Worm (Caenorhabditis elegans) whole organism, midembryonic: ENCODE measurements around the gene F44D12.10.

Experiments used
- T22C8.4 ChIP-seq: fragments of 200-800 bp; sonication (Bioruptor generic); IDR thresholded peaks from 2 replicates; pipeline ENCODE4 v1.3.6; 2022; ENCODE audit warnings: missing genetic modification characterization, missing compliant biosample characterization
- cog-1 ChIP-seq: sonication (generic microtip); optimal IDR thresholded peaks from 2 replicates; lab custom pipeline; 2016; ENCODE audit warnings: missing genetic modification characterization, missing compliant biosample characterization
- flt-1 ChIP-seq: fragments of 200-800 bp; sonication (Bioruptor generic); IDR thresholded peaks from 2 replicates; pipeline ENCODE4 v1.3.6; 2022; ENCODE audit warnings: missing genetic modification characterization, missing compliant biosample characterization
- klf-2 ChIP-seq: fragments of 200-800 bp; sonication (Bioruptor generic); conservative IDR thresholded peaks from 2 replicates; pipeline ENCODE4 v1.3.6; 2022; ENCODE audit warnings: missing genetic modification reagents, missing genetic modification characterization, missing compliant biosample characterization
- med-1 ChIP-seq: sonication (generic microtip); optimal IDR thresholded peaks from 2 replicates; lab custom pipeline; 2017; ENCODE audit warnings: missing genetic modification characterization, mild to moderate bottlenecking, missing compliant biosample characterization, antibody characterized with exemption, missing genetic modification reagents; ENCODE audit not compliant: insufficient read depth
- ref-1 ChIP-seq: fragments of 200-800 bp; sonication (Bioruptor generic); conservative IDR thresholded peaks from 2 replicates; pipeline ENCODE4 v1.3.6; 2022; ENCODE audit warnings: missing genetic modification reagents, missing genetic modification characterization, missing compliant biosample characterization
- tab-1 ChIP-seq: fragments of 200-800 bp; sonication (Bioruptor generic); IDR thresholded peaks from 2 replicates; pipeline ENCODE4 v1.3.6; 2022; ENCODE audit warnings: missing genetic modification characterization, missing compliant biosample characterization
- ztf-23 ChIP-seq: fragments of 200-800 bp; sonication (Bioruptor generic); IDR thresholded peaks from 2 replicates; pipeline ENCODE4 v1.3.6; 2022; ENCODE audit warnings: missing genetic modification reagents, missing genetic modification characterization, missing compliant biosample characterization
- ztf-29 ChIP-seq: fragments of 200-800 bp; sonication (Bioruptor generic); IDR thresholded peaks from 2 replicates; pipeline ENCODE4 v1.3.6; 2022; ENCODE audit warnings: missing genetic modification reagents, missing genetic modification characterization, missing compliant biosample characterization

F44D12.10 gene

DNA sequence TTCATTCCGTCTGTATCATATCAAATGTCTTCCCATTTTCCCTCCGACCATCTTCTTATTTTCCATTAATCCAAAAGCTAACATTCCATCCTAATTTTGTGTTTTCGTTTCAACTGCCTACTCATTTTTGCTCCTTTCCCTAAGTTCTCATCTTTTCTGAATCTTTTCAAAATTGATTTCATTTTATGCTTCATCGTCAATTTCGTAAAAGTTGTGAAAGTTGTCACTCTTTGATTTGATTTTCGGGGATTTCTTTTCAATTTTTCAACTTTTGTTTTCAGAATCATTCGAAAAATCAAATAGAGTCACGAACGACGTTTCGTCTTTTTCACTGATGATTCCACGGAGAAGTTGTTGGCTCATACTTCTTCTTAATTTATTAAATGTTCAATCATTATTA, 30.7 kb upstream of the F44D12.10 start, which contains the start of gene cwn-2:
Gene cwn-2 (plus strand): TSS at position 276 of the 400 bp plus-strand sequence.
- TF ChIP-seq ztf-29 (no peak), klf-2 (no peak), tab-1 (GFP tag; lab: Robert Waterston, UW) (no peak), flt-1 (no peak), ref-1 (GFP tag; lab: Robert Waterston, UW) (no peak), ztf-23 (no peak), T22C8.4 (GFP tag; lab: Robert Waterston, UW) (no peak), cog-1 (tag; lab: Kevin White, UChicago) (no peak), med-1 (no peak)

DNA sequence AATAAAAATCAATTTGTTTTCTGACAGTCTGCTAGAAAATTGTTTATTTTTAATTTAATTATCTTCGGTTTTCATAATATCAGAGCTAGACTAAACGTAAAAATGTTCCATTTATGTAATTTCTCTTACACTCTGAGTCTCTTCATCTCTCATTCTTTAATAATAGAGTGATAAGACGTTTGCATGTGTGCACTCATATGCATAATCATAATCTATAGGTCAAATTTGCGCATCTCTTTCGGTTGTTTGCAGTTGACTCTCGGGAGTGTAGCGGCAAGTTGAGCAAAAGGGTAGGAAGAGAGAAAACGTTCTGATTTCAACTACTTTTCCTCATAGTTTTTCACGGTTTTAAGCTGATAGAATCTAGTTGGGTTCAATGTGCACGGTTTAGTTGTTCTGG, 29.6 kb upstream of the F44D12.10 start:
- TF ChIP-seq ztf-23 (no peak), tab-1 (GFP tag; lab: Robert Waterston, UW) (no peak), T22C8.4 (GFP tag; lab: Robert Waterston, UW) (no peak), ref-1 (GFP tag; lab: Robert Waterston, UW) (no peak), med-1 (no peak), klf-2 (no peak), ztf-29 (no peak), flt-1 (no peak), cog-1 (tag; lab: Kevin White, UChicago) (no peak)

DNA sequence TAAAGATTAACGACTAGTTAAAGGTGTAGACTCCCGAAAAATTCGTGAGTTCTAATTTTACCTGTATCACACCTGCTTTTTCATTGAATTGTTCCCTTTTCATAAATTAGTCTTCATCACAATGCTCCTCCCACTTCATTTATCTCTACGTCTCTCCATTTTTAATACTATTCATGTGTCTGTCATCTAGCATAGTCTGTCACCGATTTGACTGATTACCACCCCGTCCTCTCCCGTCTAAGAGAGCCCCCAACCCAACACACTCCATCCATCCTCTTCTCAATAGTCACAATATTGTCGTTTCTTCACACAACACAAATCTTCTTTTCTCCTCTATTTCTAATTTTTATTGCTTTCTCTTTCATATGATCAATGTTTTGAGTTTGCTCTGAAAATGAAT, 28.3 kb upstream of the F44D12.10 start:
- no peak for TF ChIP-seq T22C8.4 (GFP tag; lab: Robert Waterston, UW)
- TF ChIP-seq klf-2, result no peak
- no peak for TF ChIP-seq ref-1 (GFP tag; lab: Robert Waterston, UW)
- no peak for TF ChIP-seq tab-1 (GFP tag; lab: Robert Waterston, UW)
- no peak for TF ChIP-seq cog-1 (tag; lab: Kevin White, UChicago)
- no peak for TF ChIP-seq flt-1
- TF ChIP-seq med-1, result no peak
- no peak for TF ChIP-seq ztf-23
- no peak for TF ChIP-seq ztf-29

DNA sequence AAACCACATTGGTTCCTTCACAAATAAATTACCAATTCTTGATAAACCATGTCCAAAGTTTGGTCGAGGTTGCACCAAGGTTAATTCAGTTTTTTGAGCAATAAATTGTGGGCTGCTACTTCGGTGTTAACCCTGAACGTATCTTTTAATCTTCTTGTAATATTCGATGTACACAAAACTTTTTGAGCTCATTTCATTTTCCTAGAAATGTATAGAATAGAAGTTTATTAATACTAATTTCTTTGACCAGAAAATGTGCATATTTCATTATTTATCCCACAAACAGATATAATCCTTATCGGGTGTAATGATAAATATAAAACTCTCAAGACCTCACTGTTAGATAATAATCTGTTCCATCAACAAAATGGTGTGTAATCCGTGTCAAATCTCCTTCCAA, 27.1 kb upstream of the F44D12.10 start:
- TF ChIP-seq klf-2, result no peak
- no peak for TF ChIP-seq ztf-29
- no peak for TF ChIP-seq med-1
- no peak for TF ChIP-seq ref-1 (GFP tag; lab: Robert Waterston, UW)
- TF ChIP-seq ztf-23, result no peak
- no peak for TF ChIP-seq cog-1 (tag; lab: Kevin White, UChicago)
- no peak for TF ChIP-seq T22C8.4 (GFP tag; lab: Robert Waterston, UW)

DNA sequence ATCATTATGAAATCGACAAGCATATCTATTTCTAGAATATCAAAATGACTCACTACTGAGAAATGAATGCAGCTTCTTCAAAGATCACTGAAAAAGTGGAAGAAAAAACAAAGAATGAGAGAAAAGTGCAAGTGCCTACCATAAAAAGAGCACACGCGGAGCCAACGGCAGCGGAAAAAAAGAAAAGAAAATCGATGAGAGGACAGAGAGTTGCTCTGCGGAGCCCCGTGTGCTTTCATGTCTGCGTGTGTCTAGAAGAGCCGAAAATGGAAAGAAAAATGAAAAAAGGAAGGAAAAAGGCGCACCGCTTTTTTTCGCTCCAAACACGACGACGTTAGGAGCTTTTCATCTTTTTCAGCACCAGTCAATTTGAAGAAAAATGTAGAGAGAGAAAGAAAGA, 25.9 kb upstream of the F44D12.10 start, which contains the start of gene ipla-7:
Gene ipla-7 (minus strand): TSS at position 122 of the 400 bp plus-strand sequence.
- no peak for TF ChIP-seq ztf-23
- TF ChIP-seq ztf-29, result no peak
- TF ChIP-seq T22C8.4 (GFP tag; lab: Robert Waterston, UW), result no peak
- TF ChIP-seq klf-2, result no peak

DNA sequence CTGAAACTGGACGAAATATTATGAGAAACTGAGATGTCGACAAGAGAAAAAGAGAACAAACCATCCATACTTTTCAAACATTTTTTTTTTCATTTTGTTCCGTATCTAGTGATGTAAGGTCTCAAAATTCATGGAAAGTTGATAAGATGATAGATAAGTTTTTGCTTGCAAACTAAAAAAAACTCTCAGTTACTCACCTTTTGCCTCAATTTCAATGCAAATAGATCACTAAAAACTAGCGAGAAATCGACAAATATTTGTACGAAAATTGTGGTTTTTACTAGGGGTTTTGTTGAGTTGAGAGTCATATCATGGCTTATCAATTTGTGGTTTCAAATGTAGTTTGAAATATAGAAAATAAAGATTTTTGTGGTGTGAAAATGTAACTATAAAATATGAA, 23.9 kb upstream of the F44D12.10 start:
- TF ChIP-seq med-1 (no peak), ref-1 (GFP tag; lab: Robert Waterston, UW) (no peak), klf-2 (no peak), ztf-23 (no peak), flt-1 (no peak), cog-1 (tag; lab: Kevin White, UChicago) (no peak), T22C8.4 (GFP tag; lab: Robert Waterston, UW) (no peak), ztf-29 (no peak), tab-1 (GFP tag; lab: Robert Waterston, UW) (no peak)

DNA sequence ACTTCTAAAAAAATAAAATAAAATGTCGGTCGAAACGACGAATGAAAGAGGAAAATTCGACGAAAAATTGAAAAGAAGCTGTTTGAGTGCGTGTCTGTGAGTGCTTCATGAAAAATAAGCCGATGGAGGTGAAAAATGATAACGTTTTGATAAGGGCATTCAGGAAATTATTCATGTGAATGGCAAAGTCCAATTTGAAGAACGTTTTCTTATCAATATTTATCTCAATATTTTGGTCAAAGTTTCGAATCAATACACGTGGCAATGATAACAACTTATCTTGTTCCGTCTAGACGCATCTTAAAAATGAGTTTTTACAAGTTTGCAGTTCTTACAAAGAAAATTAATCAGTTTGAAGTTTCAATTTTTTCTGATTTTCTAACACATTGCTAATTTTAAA, 22.3 kb upstream of the F44D12.10 start:
- no peak for TF ChIP-seq med-1
- TF ChIP-seq flt-1, result no peak

DNA sequence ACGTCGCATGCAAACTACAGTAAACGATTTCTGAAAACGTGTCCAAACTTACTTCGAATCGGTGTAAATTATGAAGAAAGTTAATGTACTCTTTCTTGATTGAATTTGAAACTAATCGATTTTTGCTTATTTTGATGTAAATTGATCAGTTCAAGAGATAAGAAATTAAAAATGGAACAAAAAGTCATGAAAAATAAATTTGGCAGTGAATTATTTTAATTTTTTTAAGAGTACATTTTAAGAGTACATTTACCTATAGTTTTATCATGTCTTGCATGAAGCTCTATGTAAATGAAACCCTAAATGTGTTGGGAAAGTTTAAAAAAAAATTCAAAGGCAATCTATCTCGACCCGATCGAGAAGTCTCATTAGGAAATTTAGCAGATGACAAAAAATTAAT, 19.3 kb upstream of the F44D12.10 start, which contains the start of gene T04B2.7:
Gene T04B2.7 (minus strand): TSS at position 101 of the 400 bp plus-strand sequence.
- TF ChIP-seq ztf-23, result no peak
- no peak for TF ChIP-seq klf-2
- no peak for TF ChIP-seq T22C8.4 (GFP tag; lab: Robert Waterston, UW)
- no peak for TF ChIP-seq flt-1
- no peak for TF ChIP-seq cog-1 (tag; lab: Kevin White, UChicago)

DNA sequence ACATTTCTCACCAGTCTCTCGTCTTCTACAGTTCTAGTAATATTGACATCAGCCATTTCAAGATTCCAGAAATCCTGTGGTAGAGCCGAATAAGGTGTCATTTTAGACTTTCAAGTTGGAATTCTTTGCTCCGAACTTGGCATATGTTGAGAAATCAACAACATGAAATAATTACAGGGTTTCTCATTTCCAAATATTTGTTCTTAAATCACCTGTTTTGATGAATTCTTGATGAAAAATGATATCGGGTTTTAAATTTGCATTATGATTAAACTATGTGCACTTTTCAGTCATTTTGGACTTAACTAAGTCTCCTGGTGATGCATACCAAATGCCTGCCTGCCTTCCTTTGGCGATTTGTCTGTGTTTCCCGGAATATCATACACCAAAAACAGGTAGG, 16.7 kb upstream of the F44D12.10 start, which contains the start of gene srv-12:
Gene srv-12 (minus strand): TSS at position 101 of the 400 bp plus-strand sequence.
- TF ChIP-seq T22C8.4 (GFP tag; lab: Robert Waterston, UW) (no peak), ztf-23 (no peak), ztf-29 (no peak), tab-1 (GFP tag; lab: Robert Waterston, UW) (no peak), cog-1 (tag; lab: Kevin White, UChicago) (no peak)

DNA sequence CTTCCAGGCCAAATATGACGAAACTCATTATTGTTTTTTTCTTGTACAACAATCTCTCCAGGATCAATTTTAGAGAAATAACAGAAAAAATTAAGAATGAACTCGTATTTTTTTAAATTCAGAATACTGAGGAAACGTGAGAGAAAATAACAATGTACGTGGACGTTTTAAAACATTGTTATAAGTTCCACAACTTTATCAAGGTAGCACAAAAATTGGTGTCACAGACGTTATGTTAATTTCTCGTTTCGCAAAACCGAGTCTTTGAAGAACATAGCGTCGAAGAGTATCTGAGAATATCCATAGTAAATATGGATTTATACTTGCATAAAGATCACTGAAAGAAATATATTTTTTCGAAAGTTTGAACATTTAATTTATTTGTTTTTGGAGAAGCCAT, 14.2 kb upstream of the F44D12.10 start, which contains the start of gene T04B2.8:
Gene T04B2.8 (minus strand): TSS at position 101 of the 400 bp plus-strand sequence.
- TF ChIP-seq ztf-23 (no peak), T22C8.4 (GFP tag; lab: Robert Waterston, UW) (no peak), klf-2 (no peak), tab-1 (GFP tag; lab: Robert Waterston, UW) (no peak), cog-1 (tag; lab: Kevin White, UChicago) (no peak), ztf-29 (no peak), flt-1 (no peak), med-1 (no peak), ref-1 (GFP tag; lab: Robert Waterston, UW) (no peak)

DNA sequence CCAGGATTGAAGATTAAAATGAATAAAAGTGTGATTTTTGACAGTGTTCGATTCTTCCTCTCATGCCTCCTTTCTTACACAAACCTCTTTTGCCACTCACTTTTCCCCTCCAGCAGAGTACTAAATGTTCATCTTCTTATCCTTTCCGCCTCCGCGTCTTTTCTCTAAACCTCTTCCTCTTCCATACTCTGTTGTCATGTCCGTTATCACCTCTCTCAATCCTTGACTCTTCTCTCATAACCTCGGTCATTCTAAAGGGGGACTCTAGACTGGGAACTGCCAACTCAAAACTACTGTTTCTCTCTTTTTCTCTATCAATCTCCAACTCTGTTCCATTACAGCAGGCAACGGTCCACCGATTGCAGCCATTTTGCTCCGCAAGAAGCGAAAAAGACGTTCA, 11.4 kb upstream of the F44D12.10 start:
- TF ChIP-seq klf-2 (no peak), flt-1 (no peak), med-1 (no peak), T22C8.4 (GFP tag; lab: Robert Waterston, UW) (no peak), ref-1 (GFP tag; lab: Robert Waterston, UW) (no peak), cog-1 (tag; lab: Kevin White, UChicago) (no peak), ztf-29 (no peak), tab-1 (GFP tag; lab: Robert Waterston, UW) (no peak), ztf-23 (no peak)
